Worm (Caenorhabditis elegans): ENCODE results near the gene Y51A2B.6.

DNA sequence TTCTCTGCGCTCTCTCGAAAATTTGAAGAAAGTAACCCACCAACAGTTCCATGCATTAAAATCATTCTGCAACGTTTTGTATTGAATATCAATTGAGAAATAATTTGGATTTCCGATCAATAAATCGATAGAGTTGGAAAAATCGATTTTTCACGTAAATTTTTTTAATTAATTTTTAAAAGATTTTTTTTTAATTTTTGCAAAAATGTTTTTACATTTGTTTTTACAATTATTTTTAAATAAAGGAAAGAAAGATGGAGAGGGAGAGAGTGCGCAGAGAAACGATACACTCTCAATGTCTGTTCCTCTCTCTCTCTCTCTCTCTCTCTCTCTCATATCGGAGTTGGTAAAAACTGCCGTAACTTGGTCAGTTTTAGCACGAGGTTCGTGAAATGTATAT is 31.4 kb upstream of the Y51A2B.6 start, which contains the start of gene ZK262.19:
- TF ChIP-seq snpc-4 (tag; optimal IDR thresholded peaks at IDR 0.05): no peak
- no peak for TF ChIP-seq ztf-4 (tag; optimal IDR thresholded peaks at IDR 0.05)
- no peak for TF ChIP-seq unc-62 (GFP tag; optimal IDR thresholded peaks at IDR 0.05)
- no peak for TF ChIP-seq fos-1 (tag; optimal IDR thresholded peaks at IDR 0.05)
- TF ChIP-seq R02D3.7 (tag; optimal IDR thresholded peaks at IDR 0.05): no peak
- no peak for TF ChIP-seq nhr-11 (tag; optimal IDR thresholded peaks at IDR 0.05)
- no peak for TF ChIP-seq nhr-77 (tag; optimal IDR thresholded peaks at IDR 0.05)
- TF ChIP-seq nhr-6 (tag; optimal IDR thresholded peaks at IDR 0.05): no peak
- TF ChIP-seq aly-2 (tag; optimal IDR thresholded peaks at IDR 0.05): no peak
- no peak for TF ChIP-seq ama-1 (optimal IDR thresholded peaks at IDR 0.05)
- no peak for TF ChIP-seq elt-1 (tag; optimal IDR thresholded peaks at IDR 0.05)
- no peak for TF ChIP-seq lin-13 (GFP tag; optimal IDR thresholded peaks at IDR 0.05)
